Fruit fly (Drosophila melanogaster): ENCODE results near the gene CG42831.

Gene CG42831

DNA sequence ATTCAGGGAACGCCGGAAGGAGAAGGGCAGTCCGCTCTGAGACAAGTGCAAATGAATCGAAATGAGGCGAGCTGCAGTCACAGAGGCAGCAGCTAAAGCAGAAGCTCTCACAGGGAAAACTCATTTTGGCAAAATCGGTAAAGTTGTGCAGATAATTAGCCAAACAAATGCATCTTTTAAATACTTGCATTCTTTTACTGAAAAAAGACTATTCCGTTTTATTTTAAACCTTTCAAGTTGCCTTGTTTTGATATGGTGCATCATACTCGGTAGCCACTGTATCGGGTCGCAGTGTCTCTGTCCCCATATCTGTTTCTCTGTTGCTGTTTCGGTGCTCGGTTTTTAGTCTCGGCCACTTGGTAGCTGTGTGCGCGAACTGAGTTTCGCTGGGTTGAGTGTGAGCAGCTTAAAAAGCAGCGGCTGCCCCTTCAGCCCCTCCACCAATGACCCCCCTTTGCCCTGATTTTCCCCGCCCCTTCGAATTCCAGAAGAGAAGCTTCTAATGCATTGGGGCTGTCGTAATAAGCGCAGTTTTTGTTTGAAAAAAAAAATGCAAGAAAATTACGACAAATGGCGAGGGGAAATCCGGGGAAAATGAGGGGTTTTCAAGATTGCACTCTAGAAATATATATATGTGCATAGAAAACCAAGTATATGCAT lies 38.1 kb upstream of the CG42831 start (continued):
- peak; percentile 92 for TF ChIP-seq esg (GFP tag; conservative IDR thresholded peaks at IDR 0.05)
- TF ChIP-seq CG34422 (GFP tag; IDR thresholded peaks at IDR 0.05), result peak; percentile 94
- peak; percentile 70 for TF ChIP-seq CG14710 (tag; optimal IDR thresholded peaks at IDR 0.05)
- no peak for TF ChIP-seq Dp (GFP tag; optimal IDR thresholded peaks at IDR 0.05)
- peak; percentile 74 for TF ChIP-seq CG15601 (tag; optimal IDR thresholded peaks at IDR 0.05)
- no peak for TF ChIP-seq CG14860 (GFP tag; IDR thresholded peaks at IDR 0.05; ENCODE audit: partially characterized antibody)
- peak; percentile 89 for TF ChIP-seq CG12071 (GFP tag; optimal IDR thresholded peaks at IDR 0.05)
- TF ChIP-seq CG7786 (GFP tag; optimal IDR thresholded peaks at IDR 0.05), result peak; percentile 84
- peak; percentile 5 for TF ChIP-seq CG9797 (GFP tag; optimal IDR thresholded peaks at IDR 0.05)
- peak; percentile 80 to 90 for TF ChIP-seq Pdp1 (GFP tag; optimal IDR thresholded peaks at IDR 0.05)
- no peak for TF ChIP-seq sna (GFP tag; IDR thresholded peaks at IDR 0.05; ENCODE audit: partially characterized antibody)
- peak; percentile 59 for TF ChIP-seq TFAM (GFP tag; optimal IDR thresholded peaks at IDR 0.05)
- TF ChIP-seq ERR (GFP tag; optimal IDR thresholded peaks at IDR 0.05), result peak; percentile 84
- peak; percentile 51 for TF ChIP-seq fu2 (GFP tag; optimal IDR thresholded peaks at IDR 0.05)
- peak; percentile 91 for TF ChIP-seq row (GFP tag; IDR thresholded peaks at IDR 0.05)
- peak; percentile 93 for TF ChIP-seq CG17328 (GFP tag; IDR thresholded peaks at IDR 0.05)
- peak; percentile 83 for TF ChIP-seq CG1792 (GFP tag; optimal IDR thresholded peaks at IDR 0.05)
- peak; percentile 78 for TF ChIP-seq dati (GFP tag; IDR thresholded peaks at IDR 0.05)
- TF ChIP-seq twi (tag; optimal IDR thresholded peaks at IDR 0.05), result peak; percentile 51
- TF ChIP-seq CG11093 (GFP tag; IDR thresholded peaks at IDR 0.05), result peak; percentile 93
- 0 out of 2 replicates have a peak, but pooled peaks have one; percentile 41 for TF ChIP-seq rib (GFP tag; IDR thresholded peaks at IDR 0.05)
- TF ChIP-seq Elba2 (GFP tag; optimal IDR thresholded peaks at IDR 0.05), result no peak
- TF ChIP-seq CG13624 (GFP tag; optimal IDR thresholded peaks at IDR 0.05), result peak; percentile 74
- peak; percentile 96 for TF ChIP-seq CG32772 (GFP tag; IDR thresholded peaks at IDR 0.05)
- peak; percentile 82 for TF ChIP-seq CG7357 (GFP tag; IDR thresholded peaks at IDR 0.05)
- peak; percentile 85 for TF ChIP-seq Hsf (GFP tag; optimal IDR thresholded peaks at IDR 0.05)
- TF ChIP-seq CG32532 (GFP tag; IDR thresholded peaks at IDR 0.05), result peak; percentile 80
- TF ChIP-seq Atf-2 (GFP tag; optimal IDR thresholded peaks at IDR 0.05), result peak; percentile 78
- TF ChIP-seq odd (GFP tag; optimal IDR thresholded peaks at IDR 0.05), result peak; percentile 80
- peak; percentile 81 for TF ChIP-seq kay (GFP tag; optimal IDR thresholded peaks at IDR 0.05)
- no peak for TF ChIP-seq HLH4C (GFP tag; IDR thresholded peaks at IDR 0.05; ENCODE audit: partially characterized antibody)
- TF ChIP-seq CG4404 (GFP tag; IDR thresholded peaks at IDR 0.05), result peak; percentile 72
- peak; percentile 87 for TF ChIP-seq Lim3 (GFP tag; IDR thresholded peaks at IDR 0.05)
- TF ChIP-seq hbn (GFP tag; IDR thresholded peaks at IDR 0.05; ENCODE audit: partially characterized antibody), result no peak
- TF ChIP-seq CG14014 (GFP tag; IDR thresholded peaks at IDR 0.05), result peak; percentile 75
- peak; percentile 81 for TF ChIP-seq CoRest (tag; optimal IDR thresholded peaks at IDR 0.05)
- TF ChIP-seq wdn (GFP tag; IDR thresholded peaks at IDR 0.05), result peak; percentile 77
- TF ChIP-seq CG8924 (tag; optimal IDR thresholded peaks at IDR 0.05), result peak; percentile 84
- TF ChIP-seq crp (GFP tag; optimal IDR thresholded peaks at IDR 0.05), result peak in 1 of 2 experiments; percentile 50
- no peak for TF ChIP-seq cas (GFP tag; IDR thresholded peaks at IDR 0.05)
- TF ChIP-seq pb (GFP tag; optimal IDR thresholded peaks at IDR 0.05), result peak; percentile 78
- TF ChIP-seq NC2α (GFP tag; optimal IDR thresholded peaks at IDR 0.05), result peak; percentile 83
- TF ChIP-seq CG1603 (tag; optimal IDR thresholded peaks at IDR 0.05), result peak; percentile 97
- TF ChIP-seq CG11723 (GFP tag; optimal IDR thresholded peaks at IDR 0.05), result peak; percentile 81
- peak in 1 of 2 experiments; percentile 77 for TF ChIP-seq eve (GFP tag; optimal IDR thresholded peaks at IDR 0.05)
- TF ChIP-seq jing (GFP tag; optimal IDR thresholded peaks at IDR 0.05), result peak; percentile 87
- TF ChIP-seq ash1 (GFP tag; optimal IDR thresholded peaks at IDR 0.05), result no peak
- TF ChIP-seq ap (GFP tag; IDR thresholded peaks at IDR 0.05), result peak; percentile 89
- peak; percentile 24 for TF ChIP-seq HmgD (GFP tag; optimal IDR thresholded peaks at IDR 0.05)
- no peak for TF ChIP-seq BEAF-32 (GFP tag; optimal IDR thresholded peaks at IDR 0.05)

All from whole organism, embryonic.